Fruit fly (Drosophila melanogaster) S2 (cell line): ENCODE data around the gene CG4607.

Source experiments
- CG8478 ChIP-seq: fragments of >200 bp; optimal IDR thresholded peaks from 2 replicates; lab custom pipeline; 2018
- CTCF ChIP-seq, 2 experiments: fragments of >200 bp; optimal IDR thresholded peaks; 2 replicates each; lab custom pipeline; 2018

- no peak for TF ChIP-seq CG8478
- no peak for TF ChIP-seq CTCF (optimal IDR thresholded peaks at IDR 0.05; lab: Kevin White, UChicago)
Measured at dm6 chrX:7068088-7068487, 1.1 kb upstream of the CG4607 start.
